Fruit fly (Drosophila melanogaster): ENCODE results near the gene NHP2.

The NHP2 gene

dm6 chr3L:14759097-14759795 lies 42.7 kb downstream of the NHP2 start (continued):
- TF ChIP-seq lilli (GFP tag; optimal IDR thresholded peaks at IDR 0.05) = peak; percentile 100
- TF ChIP-seq CG13123 (GFP tag; optimal IDR thresholded peaks at IDR 0.05) = peak; percentile 98
- TF ChIP-seq CG11456 (GFP tag; IDR thresholded peaks at IDR 0.05) = peak; percentile 99
- peak in 1 of 3 experiments; percentile 100 for TF ChIP-seq lola (GFP tag; optimal IDR thresholded peaks at IDR 0.05)
- TF ChIP-seq YL-1 (GFP tag; optimal IDR thresholded peaks at IDR 0.05) = peak; percentile 100
- TF ChIP-seq CG13287 (GFP tag; IDR thresholded peaks at IDR 0.05; ENCODE audit: partially characterized antibody) = peak; percentile 67; the same call in 1 of the 2 replicates
- TF ChIP-seq Abd-B (GFP tag; optimal IDR thresholded peaks at IDR 0.05) = peak; percentile 100
- TF ChIP-seq Poxn (GFP tag; IDR thresholded peaks at IDR 0.05) = peak; percentile 99
- peak; percentile 98 for TF ChIP-seq MTF-1 (GFP tag; optimal IDR thresholded peaks at IDR 0.05; ENCODE audit: borderline replicate concordance)
- TF ChIP-seq repo (GFP tag; optimal IDR thresholded peaks at IDR 0.05) = peak; percentile 98
- peak; percentile 99 for TF ChIP-seq disco-r (GFP tag; optimal IDR thresholded peaks at IDR 0.05)
- peak; percentile 100 for TF ChIP-seq al (GFP tag; IDR thresholded peaks at IDR 0.05)
- TF ChIP-seq CG9215 (GFP tag; IDR thresholded peaks at IDR 0.05) = peak; percentile 99
- TF ChIP-seq scrt (GFP tag; optimal IDR thresholded peaks at IDR 0.05) = peak; percentile 99
- TF ChIP-seq CG10979 (tag; optimal IDR thresholded peaks at IDR 0.05) = peak; percentile 100
- peak; percentile 100 for TF ChIP-seq CG10543 (GFP tag; optimal IDR thresholded peaks at IDR 0.05)
- TF ChIP-seq CG11398 (GFP tag; optimal IDR thresholded peaks at IDR 0.05) = peak; percentile 98
- peak; percentile 61 for TF ChIP-seq tna (GFP tag; IDR thresholded peaks at IDR 0.05; ENCODE audit: partially characterized antibody)
- TF ChIP-seq Gsc (GFP tag; IDR thresholded peaks at IDR 0.05) = peak; percentile 98
- TF ChIP-seq Opbp (GFP tag; IDR thresholded peaks at IDR 0.05; ENCODE audit: partially characterized antibody) = no peak; the same call in 2 of the 3 replicates
- peak; percentile 98 for TF ChIP-seq CG17912 (GFP tag; optimal IDR thresholded peaks at IDR 0.05)
- TF ChIP-seq her (GFP tag; optimal IDR thresholded peaks at IDR 0.05) = peak; percentile 96
- TF ChIP-seq Ravus (GFP tag; IDR thresholded peaks at IDR 0.05) = peak; percentile 99
- TF ChIP-seq Dip2 (GFP tag; IDR thresholded peaks at IDR 0.05) = peak; percentile 85
- TF ChIP-seq gfzf (GFP tag; optimal IDR thresholded peaks at IDR 0.05) = peak; percentile 28
- TF ChIP-seq prd (optimal IDR thresholded peaks at IDR 0.05) = no peak
- TF ChIP-seq prd (GFP tag; IDR thresholded peaks at IDR 0.05) = peak; percentile 100
- peak; percentile 100 for TF ChIP-seq Ptx1 (GFP tag; IDR thresholded peaks at IDR 0.05)
- TF ChIP-seq Bdp1 (GFP tag; optimal IDR thresholded peaks at IDR 0.05) = peak; percentile 95
- peak; percentile 99 for TF ChIP-seq Atf-2 (GFP tag; optimal IDR thresholded peaks at IDR 0.05)
- peak; percentile 99 for TF ChIP-seq toy (GFP tag; IDR thresholded peaks at IDR 0.05)
- TF ChIP-seq CG8290 (GFP tag; optimal IDR thresholded peaks at IDR 0.05) = peak; percentile 99
- TF ChIP-seq CG8290 (tag; optimal IDR thresholded peaks at IDR 0.05) = peak; percentile 98 to 99
- peak; percentile 99 for TF ChIP-seq CG3065 (GFP tag; optimal IDR thresholded peaks at IDR 0.05)
- TF ChIP-seq jing (GFP tag; optimal IDR thresholded peaks at IDR 0.05) = peak; percentile 99
- TF ChIP-seq CG15696 (tag; optimal IDR thresholded peaks at IDR 0.05) = peak; percentile 100
- peak; percentile 44; the same call in 1 of the 2 replicates for TF ChIP-seq CG42726 (GFP tag; IDR thresholded peaks at IDR 0.05; ENCODE audit: partially characterized antibody)
- TF ChIP-seq zen2 (GFP tag; IDR thresholded peaks at IDR 0.05; ENCODE audit: partially characterized antibody) = no peak
- peak; percentile 100 for TF ChIP-seq sens (GFP tag)
- TF ChIP-seq Dek (tag; optimal IDR thresholded peaks at IDR 0.05) = peak; percentile 100
- TF ChIP-seq CG11085 (GFP tag; IDR thresholded peaks at IDR 0.05) = peak; percentile 99
- TF ChIP-seq B-H1 (GFP tag; IDR thresholded peaks at IDR 0.05) = peak; percentile 99
- TF ChIP-seq CG7839 (tag; optimal IDR thresholded peaks at IDR 0.05) = peak; percentile 100
- TF ChIP-seq CG18262 (tag; optimal IDR thresholded peaks at IDR 0.05) = peak; percentile 100
- TF ChIP-seq CG7963 (GFP tag; IDR thresholded peaks at IDR 0.05; ENCODE audit: partially characterized antibody) = 0 out of 3 replicates have a peak, but pooled peaks have one; percentile 25
- peak; percentile 99 for TF ChIP-seq Atf3 (GFP tag; optimal IDR thresholded peaks at IDR 0.05)
- TF ChIP-seq Scr (GFP tag; IDR thresholded peaks at IDR 0.05; ENCODE audit: partially characterized antibody) = peak; percentile 42; the same call in 1 of the 2 replicates
- peak; percentile 99 for TF ChIP-seq ewg (GFP tag; optimal IDR thresholded peaks at IDR 0.05)
- peak; percentile 100 for TF ChIP-seq rib (GFP tag; IDR thresholded peaks at IDR 0.05)

All from whole organism, embryonic.